Worm (Caenorhabditis elegans) whole organism, L1 larva: ENCODE measurements around the gene gadr-3.

Source experiments
- ceh-82 ChIP-seq, 3 experiments: fragments of 150-350 bp in 1 of 3; sonication (generic microtip) in 2 of 3; optimal IDR thresholded peaks; 2 replicates each; lab custom pipeline; 2014 to 2017; ENCODE audit warnings: missing biosample characterization in 3 of 3, missing genetic modification characterization in 3 of 3
- ceh-90 ChIP-seq: sonication (generic microtip); optimal IDR thresholded peaks from 2 replicates; lab custom pipeline; 2016; ENCODE audit warnings: missing genetic modification characterization, missing compliant biosample characterization
- egl-27 ChIP-seq, 2 experiments: fragments of 150-350 bp in 1 of 2; sonication (generic microtip); optimal IDR thresholded peaks; 3 replicates each; lab custom pipeline; 2017 to 2018; ENCODE audit warnings: missing biosample characterization in 2 of 2, missing genetic modification characterization in 2 of 2, missing genetic modification reagents in 2 of 2
- mdl-1 ChIP-seq, 2 experiments: fragments of 150-350 bp; optimal IDR thresholded peaks; 2 replicates each; lab custom pipeline; 2014 to 2017; ENCODE audit warnings: missing biosample characterization in 2 of 2, missing genetic modification characterization in 2 of 2, inconsistent platforms in 1 of 2
- nhr-12 ChIP-seq: sonication (generic microtip); optimal IDR thresholded peaks from 2 replicates; lab custom pipeline; 2017; ENCODE audit warnings: missing biosample characterization, missing genetic modification characterization
- nhr-20 ChIP-seq: sonication (generic microtip); optimal IDR thresholded peaks from 2 replicates; lab custom pipeline; 2016; ENCODE audit warnings: mild to moderate bottlenecking, missing genetic modification characterization, missing compliant biosample characterization
- tbx-2 ChIP-seq: sonication (generic microtip); optimal IDR thresholded peaks from 2 replicates; lab custom pipeline; 2016; ENCODE audit warnings: missing genetic modification characterization, missing compliant biosample characterization
- tlp-1 ChIP-seq: fragments of 150-350 bp; optimal IDR thresholded peaks from 2 replicates; lab custom pipeline; 2014; ENCODE audit warnings: missing biosample characterization, missing genetic modification characterization
- vab-15 ChIP-seq: sonication (generic microtip); optimal IDR thresholded peaks from 2 replicates; lab custom pipeline; 2017; ENCODE audit warnings: missing genotype, mild to moderate bottlenecking, missing genetic modification characterization, missing compliant biosample characterization

The gadr-3 gene

DNA sequence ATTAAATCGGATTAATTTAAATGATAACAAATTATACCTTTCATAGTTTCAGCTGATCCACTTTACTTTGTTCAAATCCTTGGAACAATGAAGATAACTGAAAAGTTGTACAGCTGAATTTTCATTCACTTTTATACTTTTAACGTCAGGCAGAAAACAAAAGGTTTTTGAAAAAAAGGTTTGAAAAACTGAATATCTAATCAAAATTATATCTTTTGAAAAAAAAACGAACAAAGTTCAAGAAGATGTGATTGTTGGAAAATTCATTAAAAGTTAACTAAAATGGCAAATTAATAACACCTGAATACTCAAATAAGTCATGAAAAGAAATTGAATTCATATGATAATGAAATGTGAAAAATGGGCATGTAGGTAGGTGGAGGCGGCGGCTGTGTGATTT lies 49.1 kb downstream of the gadr-3 start, which contains the start of gene T12A2.21:
TSS of gene T12A2.21 (minus strand) at position 101 of the 400 bp plus-strand sequence.
- TF ChIP-seq egl-27 (tag; optimal IDR thresholded peaks at IDR 0.05; lab: Kevin White, UChicago) (no peak), nhr-12 (tag; lab: Kevin White, UChicago) (no peak), tbx-2 (tag; lab: Kevin White, UChicago) (no peak), tlp-1 (tag; lab: Kevin White, UChicago) (no peak), ceh-82 (tag; optimal IDR thresholded peaks at IDR 0.05; lab: Kevin White, UChicago) (no peak), ceh-90 (tag; lab: Kevin White, UChicago) (no peak), mdl-1 (tag; optimal IDR thresholded peaks at IDR 0.05; lab: Kevin White, UChicago) (no peak), nhr-20 (tag; lab: Kevin White, UChicago) (no peak), vab-15 (tag; lab: Kevin White, UChicago) (no peak)
- TF ChIP-seq, all 84 proteins: peak for 0
